Worm (Caenorhabditis elegans) whole organism, young adult: ENCODE results near the gene C03F11.2.

Source experiments
- B0035.1 ChIP-seq: sonication (generic microtip); optimal IDR thresholded peaks from 2 replicates; lab custom pipeline; 2016; ENCODE audit warnings: missing genetic modification characterization, mild to moderate bottlenecking, missing compliant biosample characterization, missing genotype, missing genetic modification reagents
- D2030.7 ChIP-seq: fragments of 200-800 bp; sonication (Bioruptor generic); IDR thresholded peaks from 2 replicates; pipeline ENCODE4 v1.3.6; 2022; ENCODE audit warnings: missing genetic modification reagents, missing genetic modification characterization, missing compliant biosample characterization
- F23B12.7 ChIP-seq: sonication (generic microtip); optimal IDR thresholded peaks from 2 replicates; lab custom pipeline; 2017; ENCODE audit warnings: missing genetic modification characterization, mild to moderate bottlenecking, missing compliant biosample characterization, antibody characterized with exemption, moderate library complexity; ENCODE audit not compliant: insufficient read depth
- F33H1.4 ChIP-seq: fragments of 200-800 bp; sonication (Bioruptor generic); IDR thresholded peaks from 2 replicates; pipeline ENCODE4 v1.3.6; 2022; ENCODE audit warnings: missing genetic modification reagents, missing genetic modification characterization, missing compliant biosample characterization
- F52B5.7 ChIP-seq: sonication (generic microtip); optimal IDR thresholded peaks from 2 replicates; lab custom pipeline; 2016; ENCODE audit warnings: mild to moderate bottlenecking, missing genetic modification characterization, missing compliant biosample characterization
- F57C9.4 ChIP-seq: sonication (generic microtip); optimal IDR thresholded peaks from 2 replicates; lab custom pipeline; 2017; ENCODE audit warnings: mild to moderate bottlenecking, missing genetic modification characterization, missing compliant biosample characterization
- T26A5.8 ChIP-seq: sonication (generic microtip); optimal IDR thresholded peaks from 2 replicates; lab custom pipeline; 2016; ENCODE audit warnings: missing genetic modification characterization, missing compliant biosample characterization
- Y53F4B.3 ChIP-seq: fragments of 200-800 bp; sonication (Bioruptor generic); IDR thresholded peaks from 2 replicates; pipeline ENCODE4 v1.3.6; 2022; ENCODE audit warnings: missing genetic modification reagents, missing genetic modification characterization, missing compliant biosample characterization
- Y53G8AR.9 ChIP-seq: fragments of 200-800 bp; sonication (Bioruptor generic); conservative IDR thresholded peaks from 2 replicates; pipeline ENCODE4 v1.3.6; 2022; ENCODE audit warnings: missing genetic modification reagents, missing genetic modification characterization, missing compliant biosample characterization
- Y95B8A.8 ChIP-seq: fragments of 200-800 bp; sonication (Bioruptor generic); IDR thresholded peaks from 2 replicates; pipeline ENCODE4 v1.3.6; 2022; ENCODE audit warnings: missing genetic modification reagents, missing genetic modification characterization, missing compliant biosample characterization
- attf-3 ChIP-seq: fragments of 200-800 bp; sonication (Bioruptor generic); conservative IDR thresholded peaks from 2 replicates; pipeline ENCODE4 v1.3.6; 2022; ENCODE audit warnings: missing genetic modification reagents, missing genetic modification characterization, missing compliant biosample characterization
- attf-5 ChIP-seq: fragments of 200-800 bp; sonication (Bioruptor generic); optimal IDR thresholded peaks from 2 replicates; lab custom pipeline; 2018; ENCODE audit warnings: mild to moderate bottlenecking, missing genetic modification characterization, missing compliant biosample characterization
- cebp-1 ChIP-seq, 2 experiments: fragments of 200-800 bp in 1 of 2; sonication (Bioruptor generic) in 1 of 2; sonication (generic microtip) in 1 of 2; IDR thresholded peaks in 1 of 2; optimal IDR thresholded peaks in 1 of 2; 2 replicates each; pipeline versions ENCODE4 v1.3.6 to Lab custom; 2017 to 2022; ENCODE audit warnings: missing compliant biosample characterization in 2 of 2, missing genetic modification characterization in 2 of 2, mild to moderate bottlenecking in 1 of 2, missing genetic modification reagents in 1 of 2, moderate library complexity in 1 of 2
- ceh-58 ChIP-seq: fragments of 200-800 bp; sonication (Bioruptor generic); IDR thresholded peaks from 2 replicates; pipeline ENCODE4 v1.3.6; 2022; ENCODE audit warnings: missing genetic modification characterization, missing compliant biosample characterization
- die-1 ChIP-seq: sonication (generic microtip); optimal IDR thresholded peaks from 2 replicates; lab custom pipeline; 2016; ENCODE audit warnings: missing genotype, mild to moderate bottlenecking, missing genetic modification characterization, missing compliant biosample characterization
- dox-1 ChIP-seq: fragments of 200-800 bp; sonication (Bioruptor generic); IDR thresholded peaks from 2 replicates; pipeline ENCODE4 v1.3.6; 2022; ENCODE audit warnings: missing genetic modification reagents, missing genetic modification characterization, missing compliant biosample characterization
- dpff-1 ChIP-seq: sonication (generic microtip); optimal IDR thresholded peaks from 2 replicates; lab custom pipeline; 2017; ENCODE audit warnings: mild to moderate bottlenecking, missing genetic modification characterization, missing compliant biosample characterization
- efl-1 ChIP-seq: fragments of 150-350 bp; optimal IDR thresholded peaks from 2 replicates; lab custom pipeline; 2014; ENCODE audit warnings: missing biosample characterization, missing genetic modification reagents, missing genetic modification characterization
- egl-18 ChIP-seq: fragments of 200-800 bp; sonication (Bioruptor generic); IDR thresholded peaks from 2 replicates; pipeline ENCODE4 v1.3.6; 2022; ENCODE audit warnings: missing genetic modification reagents, missing genetic modification characterization, missing compliant biosample characterization
- egrh-3 ChIP-seq: fragments of 200-800 bp; sonication (Bioruptor generic); IDR thresholded peaks from 2 replicates; pipeline ENCODE4 v1.3.6; 2022; ENCODE audit warnings: missing genetic modification reagents, missing genetic modification characterization, missing compliant biosample characterization
- ets-4 ChIP-seq: fragments of 200-800 bp; sonication (Bioruptor generic); optimal IDR thresholded peaks from 2 replicates; lab custom pipeline; 2018; ENCODE audit warnings: mild to moderate bottlenecking, missing genetic modification characterization, missing compliant biosample characterization
- gei-17 ChIP-seq: fragments of 200-800 bp; sonication (Bioruptor generic); optimal IDR thresholded peaks from 2 replicates; lab custom pipeline; 2018; ENCODE audit warnings: mild to moderate bottlenecking, missing genetic modification characterization, missing compliant biosample characterization
- hsf-1 ChIP-seq: fragments of 200-800 bp; sonication (Bioruptor generic); IDR thresholded peaks from 2 replicates; pipeline ENCODE4 v1.3.6; 2022; ENCODE audit warnings: missing genetic modification reagents, missing genetic modification characterization, missing compliant biosample characterization
- let-607 ChIP-seq, 2 experiments: fragments of 200-800 bp in 1 of 2; sonication (Bioruptor generic) in 1 of 2; sonication (generic microtip) in 1 of 2; optimal IDR thresholded peaks; 2 replicates each; lab custom pipeline; 2016 to 2018; ENCODE audit warnings: mild to moderate bottlenecking in 2 of 2, missing compliant biosample characterization in 2 of 2, missing genetic modification characterization in 2 of 2, moderate library complexity in 2 of 2, missing genotype in 1 of 2
- lin-26 ChIP-seq: fragments of 200-800 bp; sonication (Bioruptor generic); IDR thresholded peaks from 2 replicates; pipeline ENCODE4 v1.3.6; 2022; ENCODE audit warnings: missing genetic modification reagents, missing genetic modification characterization, missing compliant biosample characterization
- lin-54 ChIP-seq: fragments of 200-800 bp; sonication (Bioruptor generic); optimal IDR thresholded peaks from 2 replicates; lab custom pipeline; 2018; ENCODE audit warnings: mild to moderate bottlenecking, missing genetic modification characterization, missing compliant biosample characterization
- lsl-1 ChIP-seq: fragments of 200-800 bp; sonication (Bioruptor generic); optimal IDR thresholded peaks from 2 replicates; lab custom pipeline; 2018; ENCODE audit warnings: mild to moderate bottlenecking, missing genetic modification characterization, moderate library complexity, missing compliant biosample characterization
- madf-10 ChIP-seq: sonication (generic microtip); optimal IDR thresholded peaks from 2 replicates; lab custom pipeline; 2016; ENCODE audit warnings: mild to moderate bottlenecking, missing genetic modification characterization, missing compliant biosample characterization
- mcd-1 ChIP-seq: fragments of 200-800 bp; sonication (Bioruptor generic); IDR thresholded peaks from 2 replicates; pipeline ENCODE4 v1.3.6; 2022; ENCODE audit warnings: missing genetic modification reagents, missing genetic modification characterization, missing compliant biosample characterization
- mel-28 ChIP-seq: sonication (generic microtip); optimal IDR thresholded peaks from 2 replicates; lab custom pipeline; 2016; ENCODE audit warnings: borderline replicate concordance, mild to moderate bottlenecking, missing genetic modification characterization, missing compliant biosample characterization
- mes-4 ChIP-seq: sonication (generic microtip); optimal IDR thresholded peaks from 2 replicates; lab custom pipeline; 2016; ENCODE audit warnings: missing genotype, missing genetic modification characterization, missing compliant biosample characterization
- nfya-2 ChIP-seq: fragments of 200-800 bp; sonication (Bioruptor generic); IDR thresholded peaks from 2 replicates; pipeline ENCODE4 v1.3.6; 2022; ENCODE audit warnings: missing genetic modification reagents, missing genetic modification characterization, missing compliant biosample characterization
- nfyb-1 ChIP-seq: fragments of 200-800 bp; sonication (Bioruptor generic); IDR thresholded peaks from 2 replicates; pipeline ENCODE4 v1.3.6; 2022; ENCODE audit warnings: missing genetic modification reagents, missing genetic modification characterization, missing compliant biosample characterization
- nhr-80 ChIP-seq: sonication (generic microtip); optimal IDR thresholded peaks from 2 replicates; lab custom pipeline; 2016; ENCODE audit warnings: missing genetic modification characterization, missing compliant biosample characterization
- nhr-90 ChIP-seq: sonication (generic microtip); optimal IDR thresholded peaks from 2 replicates; lab custom pipeline; 2016; ENCODE audit warnings: missing genotype, mild to moderate bottlenecking, missing genetic modification characterization, missing compliant biosample characterization
- pbrm-1 ChIP-seq: fragments of 200-800 bp; sonication (Bioruptor generic); IDR thresholded peaks from 2 replicates; pipeline ENCODE4 v1.3.6; 2022; ENCODE audit warnings: missing genetic modification reagents, missing genetic modification characterization, missing compliant biosample characterization
- rcor-1 ChIP-seq: fragments of 200-800 bp; sonication (Bioruptor generic); IDR thresholded peaks from 2 replicates; pipeline ENCODE4 v1.3.6; 2022; ENCODE audit warnings: missing genetic modification reagents, missing genetic modification characterization, missing compliant biosample characterization
- snpc-3.4 ChIP-seq: sonication (generic microtip); optimal IDR thresholded peaks from 2 replicates; lab custom pipeline; 2017; ENCODE audit warnings: missing genetic modification characterization, mild to moderate bottlenecking, missing compliant biosample characterization, antibody characterized with exemption, moderate library complexity, missing genotype, missing genetic modification reagents
- tlf-1 ChIP-seq: fragments of 200-800 bp; sonication (Bioruptor generic); optimal IDR thresholded peaks from 2 replicates; lab custom pipeline; 2018; ENCODE audit warnings: mild to moderate bottlenecking, missing genetic modification characterization, missing compliant biosample characterization
- unc-62 ChIP-seq: fragments of 150-350 bp; optimal IDR thresholded peaks from 2 replicates; lab custom pipeline; 2014; ENCODE audit warnings: missing biosample characterization, missing genetic modification reagents, missing genetic modification characterization
- zfh-2 ChIP-seq: fragments of 200-800 bp; sonication (Bioruptor generic); conservative IDR thresholded peaks from 2 replicates; pipeline ENCODE4 v1.3.6; 2022; ENCODE audit warnings: missing genetic modification reagents, missing genetic modification characterization, missing compliant biosample characterization
- ztf-26 ChIP-seq: sonication (generic microtip); optimal IDR thresholded peaks from 2 replicates; lab custom pipeline; 2017; ENCODE audit warnings: missing genetic modification characterization, missing compliant biosample characterization

C03F11.2 gene

DNA sequence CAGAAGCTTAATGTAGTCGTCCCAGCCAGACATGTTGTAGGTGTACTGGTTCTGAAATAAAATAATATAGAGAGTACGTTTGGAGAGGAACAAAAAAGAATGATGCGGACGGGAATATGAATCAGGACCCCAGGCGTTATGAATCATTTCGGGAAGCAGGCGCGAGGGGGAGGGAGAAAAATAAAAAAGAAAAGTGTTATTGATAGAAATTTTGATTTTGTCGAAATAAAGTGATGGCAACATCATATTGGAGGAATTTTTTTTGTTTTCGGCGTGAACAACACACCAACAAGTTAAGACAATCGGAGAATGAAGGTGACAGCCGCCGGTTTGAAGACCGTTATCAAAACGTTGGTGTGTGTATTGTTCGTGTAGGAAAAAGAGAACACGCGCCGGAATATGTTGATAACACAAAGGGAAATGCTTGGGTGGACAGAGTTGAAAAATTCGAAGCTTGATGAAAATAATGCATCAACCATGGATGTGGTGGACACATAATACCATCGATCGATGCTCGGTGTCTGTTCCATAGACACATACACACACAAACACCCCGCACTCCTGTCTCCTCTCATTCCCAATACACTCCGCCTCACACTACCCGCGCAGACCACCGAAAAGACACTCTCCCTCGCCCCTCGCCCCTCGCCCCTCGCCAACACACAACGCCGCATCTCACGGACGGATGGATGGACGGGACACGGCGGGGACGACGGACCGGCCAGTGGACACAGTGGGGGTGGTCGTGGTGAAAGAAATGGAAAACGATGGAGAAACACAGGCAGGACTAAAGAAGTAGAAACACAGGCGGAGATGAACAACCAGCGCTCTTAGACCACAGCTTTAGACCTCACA, 43.0 kb downstream of the C03F11.2 start, which contains the start of gene pfn-2 (continued):
- TF ChIP-seq mes-4 (tag; lab: Kevin White, UChicago), result no peak
- TF ChIP-seq Y53F4B.3, result no peak
- no peak for TF ChIP-seq Y53G8AR.9
- no peak for TF ChIP-seq ztf-26 (tag; lab: Kevin White, UChicago)
- TF ChIP-seq egrh-3, result peak; percentile 83; the same call in 1 of the 2 replicates
- TF ChIP-seq unc-62 (GFP tag; lab: Kevin White, UChicago), result no peak
- TF ChIP-seq hsf-1 (GFP tag; lab: Robert Waterston, UW), result no peak
- TF ChIP-seq gei-17 (GFP tag; lab: Kevin White, UChicago), result peak; percentile 53
- TF ChIP-seq egl-18 (GFP tag; lab: Robert Waterston, UW), result no peak
- TF ChIP-seq attf-3 (GFP tag; lab: Robert Waterston, UW), result no peak
- no peak for TF ChIP-seq dpff-1 (tag; lab: Kevin White, UChicago)
- peak; percentile 69 for TF ChIP-seq nfyb-1 (GFP tag; lab: Robert Waterston, UW)
- no peak for TF ChIP-seq madf-10 (tag; lab: Kevin White, UChicago)
- peak; percentile 58; the same call in 1 of the 2 replicates for TF ChIP-seq dox-1 (GFP tag; lab: Robert Waterston, UW)
- no peak for TF ChIP-seq T26A5.8
- no peak for TF ChIP-seq rcor-1 (GFP tag; lab: Robert Waterston, UW)
- no peak for TF ChIP-seq Y95B8A.8 (GFP tag; lab: Robert Waterston, UW)
- no peak for TF ChIP-seq nhr-90
- no peak for TF ChIP-seq nfya-2 (GFP tag; lab: Robert Waterston, UW)
- no peak for TF ChIP-seq cebp-1 (GFP tag; IDR thresholded peaks at IDR 0.05; lab: Robert Waterston, UW)
- TF ChIP-seq cebp-1 (tag; optimal IDR thresholded peaks at IDR 0.05; lab: Kevin White, UChicago), result peak; percentile 48
- TF ChIP-seq ceh-58 (GFP tag; lab: Robert Waterston, UW), result 0 out of 2 replicates have a peak, but pooled peaks have one; percentile 49
- TF ChIP-seq mcd-1 (GFP tag; lab: Robert Waterston, UW), result no peak; the same call in 1 of the 2 replicates
- TF ChIP-seq snpc-3.4 (tag; lab: Kevin White, UChicago), result no peak
- peak; percentile 16 for TF ChIP-seq F52B5.7 (tag; lab: Kevin White, UChicago)
- TF ChIP-seq die-1 (tag; lab: Kevin White, UChicago), result no peak
- TF ChIP-seq nhr-80 (tag; lab: Kevin White, UChicago), result peak; percentile 79
- peak; percentile 8 for TF ChIP-seq attf-5
- TF ChIP-seq lsl-1 (GFP tag; lab: Kevin White, UChicago), result no peak
- TF ChIP-seq zfh-2, result peak; percentile 98
- TF ChIP-seq F57C9.4 (tag; lab: Kevin White, UChicago), result no peak
- no peak for TF ChIP-seq lin-54
- TF ChIP-seq F33H1.4 (GFP tag; lab: Robert Waterston, UW), result no peak
- no peak for TF ChIP-seq tlf-1 (GFP tag; lab: Kevin White, UChicago)
- no peak for TF ChIP-seq B0035.1 (tag; lab: Kevin White, UChicago)
- TF ChIP-seq lin-26, result no peak
- TF ChIP-seq D2030.7 (GFP tag; lab: Robert Waterston, UW), result no peak
- TF ChIP-seq let-607 (tag; optimal IDR thresholded peaks at IDR 0.05; lab: Kevin White, UChicago), result no peak
- TF ChIP-seq ets-4 (GFP tag; lab: Kevin White, UChicago), result peak; percentile 28
- no peak for TF ChIP-seq pbrm-1 (GFP tag; lab: Robert Waterston, UW)
- TF ChIP-seq efl-1 (GFP tag; lab: Kevin White, UChicago), result no peak
- no peak for TF ChIP-seq mel-28
- no peak for TF ChIP-seq F23B12.7
